Fruit fly (Drosophila melanogaster): ENCODE data around the gene CG42831.
A peak's percentile ranks its signal among the peaks of the same experiment; 100 is the strongest.

The CG42831 gene

DNA sequence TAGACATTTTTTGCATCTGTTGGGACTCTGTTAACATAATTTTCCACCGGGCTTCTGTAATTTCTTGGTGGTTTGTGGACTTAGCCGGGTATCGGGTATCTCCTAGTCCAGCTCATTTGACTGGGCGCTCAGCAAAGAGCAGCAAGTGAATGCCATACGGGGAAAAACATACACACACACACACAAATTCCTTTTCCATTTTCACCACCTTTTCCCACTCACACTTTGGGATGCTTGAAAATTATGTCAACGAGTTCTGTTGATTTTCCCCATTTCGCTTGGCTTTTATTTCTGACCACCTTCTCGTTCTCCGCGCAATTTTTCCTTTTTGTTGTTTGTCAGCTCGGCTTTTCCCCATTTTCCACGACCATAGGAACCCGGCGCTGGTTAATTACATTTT is 2.7 kb upstream of the CG42831 start (continued):
- 0 out of 3 replicates have a peak, but pooled peaks have one; percentile 9 for TF ChIP-seq row (GFP tag; IDR thresholded peaks at IDR 0.05)
- TF ChIP-seq Deaf1 (tag; optimal IDR thresholded peaks at IDR 0.05), result peak; percentile 18
- no peak for TF ChIP-seq esg (GFP tag; conservative IDR thresholded peaks at IDR 0.05)
- no peak for TF ChIP-seq sug (tag; optimal IDR thresholded peaks at IDR 0.05)
- TF ChIP-seq her (GFP tag; optimal IDR thresholded peaks at IDR 0.05), result no peak
- TF ChIP-seq bigmax (GFP tag; optimal IDR thresholded peaks at IDR 0.05), result peak; percentile 40
- no peak for TF ChIP-seq CG12071 (GFP tag; optimal IDR thresholded peaks at IDR 0.05)
- TF ChIP-seq CG5180 (GFP tag; optimal IDR thresholded peaks at IDR 0.05), result peak; percentile 38
- no peak for TF ChIP-seq h (optimal IDR thresholded peaks at IDR 0.05)
- TF ChIP-seq H15 (GFP tag; IDR thresholded peaks at IDR 0.05), result no peak
- TF ChIP-seq cg (GFP tag; optimal IDR thresholded peaks at IDR 0.05), result peak; percentile 48
- 0 out of 2 replicates have a peak, but pooled peaks have one; percentile 14 for TF ChIP-seq seq (GFP tag; IDR thresholded peaks at IDR 0.05)
- TF ChIP-seq ac (GFP tag; optimal IDR thresholded peaks at IDR 0.05), result no peak
- no peak for TF ChIP-seq usp (GFP tag; optimal IDR thresholded peaks at IDR 0.05)
- TF ChIP-seq CG31224 (GFP tag; IDR thresholded peaks at IDR 0.05), result peak; percentile 98
- no peak for TF ChIP-seq CG7987 (GFP tag; optimal IDR thresholded peaks at IDR 0.05)

dm6 chr3L:10812903-10813302 is 1.7 kb upstream of the CG42831 start:
- TF ChIP-seq vfl (GFP tag; optimal IDR thresholded peaks at IDR 0.05) (no peak), CHES-1-like (GFP tag; optimal IDR thresholded peaks at IDR 0.05) (no peak), Fer2 (tag; optimal IDR thresholded peaks at IDR 0.05) (no peak), D19A (tag; optimal IDR thresholded peaks at IDR 0.05) (peak; percentile 15), Poxn (GFP tag; IDR thresholded peaks at IDR 0.05) (no peak), CG31365 (tag; optimal IDR thresholded peaks at IDR 0.05) (no peak), sisA (GFP tag; IDR thresholded peaks at IDR 0.05) (no peak), gem (tag; optimal IDR thresholded peaks at IDR 0.05) (peak; percentile 1), Myb (GFP tag; optimal IDR thresholded peaks at IDR 0.05) (no peak), cg (GFP tag; optimal IDR thresholded peaks at IDR 0.05) (no peak), CG1832 (GFP tag; optimal IDR thresholded peaks at IDR 0.05) (no peak), CG13296 (GFP tag; optimal IDR thresholded peaks at IDR 0.05) (no peak), C15 (GFP tag; IDR thresholded peaks at IDR 0.05) (no peak), Spps (tag; optimal IDR thresholded peaks at IDR 0.05) (no peak), CG15696 (tag; optimal IDR thresholded peaks at IDR 0.05) (no peak), bbx (GFP tag; IDR thresholded peaks at IDR 0.05; ENCODE audit: partially characterized antibody) (no peak)

dm6 chr3L:10813911-10814310 is 708 bp upstream of the CG42831 start:
- peak; percentile 42 for TF ChIP-seq Drgx (GFP tag; IDR thresholded peaks at IDR 0.05)
- TF ChIP-seq Atf6 (GFP tag; IDR thresholded peaks at IDR 0.05), result no peak
- no peak for TF ChIP-seq CG3847 (GFP tag; IDR thresholded peaks at IDR 0.05)
- TF ChIP-seq CG32772 (GFP tag; IDR thresholded peaks at IDR 0.05), result 0 out of 2 replicates have a peak, but pooled peaks have one; percentile 23
- no peak for TF ChIP-seq CG3163 (GFP tag; optimal IDR thresholded peaks at IDR 0.05)
- no peak for TF ChIP-seq CG12104 (GFP tag; optimal IDR thresholded peaks at IDR 0.05)
- TF ChIP-seq bsh (GFP tag; optimal IDR thresholded peaks at IDR 0.05), result peak in 1 of 2 experiments; percentile 3
- peak; percentile 85 for TF ChIP-seq abd-A (tag; optimal IDR thresholded peaks at IDR 0.05)
- TF ChIP-seq Hand (GFP tag; optimal IDR thresholded peaks at IDR 0.05), result no peak
- TF ChIP-seq CG6689 (GFP tag; IDR thresholded peaks at IDR 0.05), result no peak
- TF ChIP-seq nom (GFP tag; optimal IDR thresholded peaks at IDR 0.05), result peak; percentile 61
- TF ChIP-seq dan (GFP tag; IDR thresholded peaks at IDR 0.05), result no peak
- no peak for TF ChIP-seq CG3407 (GFP tag; optimal IDR thresholded peaks at IDR 0.05)
- no peak for TF ChIP-seq CG10209 (GFP tag; optimal IDR thresholded peaks at IDR 0.05)
- no peak for TF ChIP-seq Ada2b (GFP tag; IDR thresholded peaks at IDR 0.05)

Measured in whole organism, embryonic.